Worm (Caenorhabditis elegans) whole organism, midembryonic: ENCODE measurements around the gene tir-1.
A peak's percentile ranks its signal among the peaks of the same experiment; 100 is the strongest.

Source experiments
- T22C8.4 ChIP-seq: fragments of 200-800 bp; sonication (Bioruptor generic); IDR thresholded peaks from 2 replicates; pipeline ENCODE4 v1.3.6; 2022; ENCODE audit warnings: missing genetic modification characterization, missing compliant biosample characterization
- med-1 ChIP-seq: sonication (generic microtip); optimal IDR thresholded peaks from 2 replicates; lab custom pipeline; 2017; ENCODE audit warnings: missing genetic modification characterization, mild to moderate bottlenecking, missing compliant biosample characterization, antibody characterized with exemption, missing genetic modification reagents; ENCODE audit not compliant: insufficient read depth

ce11 chrIII:3867378-3867904 is 34.0 kb downstream of the tir-1 start, which contains the start of gene rpl-3:
- TF ChIP-seq med-1 (peak; percentile 69), T22C8.4 (peak; percentile 96)
